Fruit fly (Drosophila melanogaster) whole organism, embryonic: ENCODE results near the gene CG8814.

Experiments
- Awh ChIP-seq: fragments of 200-800 bp; sonication (Bioruptor generic); IDR thresholded peaks from 2 replicates; pipeline ENCODE4, ENCODE4 v1.3.6; 2022; ENCODE audit warnings: missing biosample characterization, missing genetic modification characterization
- Bgb ChIP-seq: fragments of 200-800 bp; sonication (Bioruptor generic); IDR thresholded peaks from 2 replicates; pipeline ENCODE4 v1.3.6; 2022; ENCODE audit warnings: missing biosample characterization, missing genetic modification characterization; ENCODE audit not compliant: partially characterized antibody
- CG10366 ChIP-seq: fragments of 200-800 bp; sonication (Bioruptor generic); IDR thresholded peaks from 2 replicates; pipeline ENCODE4 v1.3.6; 2022; ENCODE audit warnings: missing biosample characterization, missing genetic modification characterization
- CG10565 ChIP-seq: fragments of 200-800 bp; sonication (Bioruptor generic); optimal IDR thresholded peaks from 3 replicates; lab custom pipeline; 2016; ENCODE audit warnings: missing biosample characterization, mild to moderate bottlenecking, missing genetic modification characterization
- CG11085 ChIP-seq: fragments of 200-800 bp; sonication (Bioruptor generic); IDR thresholded peaks from 2 replicates; pipeline ENCODE4 v1.3.6; 2022; ENCODE audit warnings: missing biosample characterization, missing genetic modification characterization
- CG13287 ChIP-seq: fragments of 200-800 bp; sonication (Bioruptor generic); IDR thresholded peaks from 2 replicates; pipeline ENCODE4 v1.3.6; 2022; ENCODE audit warnings: missing biosample characterization, missing genetic modification characterization; ENCODE audit not compliant: partially characterized antibody
- CG14014 ChIP-seq: fragments of 200-800 bp; sonication (Bioruptor generic); IDR thresholded peaks from 2 replicates; pipeline ENCODE4 v1.3.6; 2022; ENCODE audit warnings: missing biosample characterization, missing genetic modification characterization
- CG15696 ChIP-seq: fragments of 200-800 bp; sonication (Bioruptor generic); optimal IDR thresholded peaks from 2 replicates; lab custom pipeline; 2019; ENCODE audit warnings: missing biosample characterization, mild to moderate bottlenecking, missing genetic modification characterization, moderate library complexity
- CG1792 ChIP-seq: fragments of 200-800 bp; sonication (Bioruptor generic); optimal IDR thresholded peaks from 2 replicates; lab custom pipeline; 2016; ENCODE audit warnings: missing biosample characterization, missing genetic modification characterization
- CG18011 ChIP-seq: fragments of 200-800 bp; sonication (Bioruptor generic); optimal IDR thresholded peaks from 2 replicates; lab custom pipeline; 2017; ENCODE audit warnings: missing biosample characterization, missing genetic modification characterization, mild to moderate bottlenecking, moderate library complexity, missing genotype
- CG18599 ChIP-seq: fragments of 200-800 bp; sonication (Bioruptor generic); optimal IDR thresholded peaks from 3 replicates; lab custom pipeline; 2017; ENCODE audit warnings: missing biosample characterization, missing genetic modification characterization, mild to moderate bottlenecking, moderate library complexity, missing genetic modification reagents
- CG2199 ChIP-seq: fragments of 200-800 bp; sonication (Bioruptor generic); IDR thresholded peaks from 3 replicates; pipeline ENCODE4 v1.3.6; 2022; ENCODE audit warnings: missing biosample characterization, missing genetic modification characterization
- CG3281 ChIP-seq: fragments of 200-800 bp; sonication (Bioruptor generic); optimal IDR thresholded peaks from 3 replicates; lab custom pipeline; 2017; ENCODE audit warnings: missing biosample characterization, mild to moderate bottlenecking, missing genetic modification characterization
- CG3847 ChIP-seq: fragments of 200-800 bp; sonication (Bioruptor generic); IDR thresholded peaks from 2 replicates; pipeline ENCODE4 v1.3.6; 2022; ENCODE audit warnings: missing biosample characterization, missing genetic modification characterization
- CG4328 ChIP-seq: fragments of 200-800 bp; sonication (Bioruptor generic); optimal IDR thresholded peaks from 3 replicates; lab custom pipeline; 2017; ENCODE audit warnings: missing biosample characterization, missing genetic modification reagents, missing genetic modification characterization
- CG4360 ChIP-seq: fragments of 200-800 bp; sonication (Bioruptor generic); IDR thresholded peaks from 2 replicates; pipeline ENCODE4 v1.3.6; 2022; ENCODE audit warnings: missing biosample characterization, missing genetic modification characterization
- CG4854 ChIP-seq: fragments of 200-800 bp; sonication (Bioruptor generic); optimal IDR thresholded peaks from 2 replicates; lab custom pipeline; 2016; ENCODE audit warnings: missing biosample characterization, missing genetic modification characterization, inconsistent platforms
- CG7839 ChIP-seq: fragments of 200-800 bp; sonication (Bioruptor generic); optimal IDR thresholded peaks from 3 replicates; lab custom pipeline; 2018; ENCODE audit warnings: missing biosample characterization, mild to moderate bottlenecking, missing genetic modification characterization, moderate library complexity
- CG8388 ChIP-seq: fragments of 200-800 bp; sonication (Bioruptor generic); optimal IDR thresholded peaks from 2 replicates; lab custom pipeline; 2019; ENCODE audit warnings: missing biosample characterization, mild to moderate bottlenecking, missing genetic modification characterization, moderate library complexity
- CG9437 ChIP-seq: fragments of 200-800 bp; sonication (Bioruptor generic); optimal IDR thresholded peaks from 2 replicates; lab custom pipeline; 2018; ENCODE audit warnings: missing biosample characterization, mild to moderate bottlenecking, missing genetic modification characterization
- Doc3 ChIP-seq: fragments of 200-800 bp; sonication (Bioruptor generic); IDR thresholded peaks from 3 replicates; pipeline ENCODE4 v1.3.6; 2022; ENCODE audit warnings: missing biosample characterization, missing genetic modification characterization; ENCODE audit not compliant: partially characterized antibody
- Fer1 ChIP-seq: fragments of 200-800 bp; sonication (Bioruptor generic); optimal IDR thresholded peaks from 2 replicates; lab custom pipeline; 2017; ENCODE audit warnings: missing biosample characterization, mild to moderate bottlenecking, missing genetic modification characterization
- HHEX ChIP-seq: fragments of 200-800 bp; sonication (Bioruptor generic); optimal IDR thresholded peaks from 3 replicates; lab custom pipeline; 2017; ENCODE audit warnings: missing biosample characterization, mild to moderate bottlenecking, missing genetic modification characterization, missing genetic modification reagents
- Rfx ChIP-seq: fragments of 200-800 bp; sonication (Bioruptor generic); IDR thresholded peaks from 2 replicates; pipeline ENCODE4 v1.3.6; 2022; ENCODE audit warnings: missing biosample characterization, missing genetic modification characterization
- Rx ChIP-seq: fragments of 200-800 bp; sonication (Bioruptor generic); IDR thresholded peaks from 2 replicates; pipeline ENCODE4 v1.3.6; 2022; ENCODE audit warnings: missing biosample characterization, missing genetic modification characterization
- ash1 ChIP-seq: fragments of 200-800 bp; sonication (Bioruptor generic); optimal IDR thresholded peaks from 2 replicates; lab custom pipeline; 2018; ENCODE audit warnings: missing biosample characterization, mild to moderate bottlenecking, missing genetic modification characterization
- bab2 ChIP-seq: fragments of 200-800 bp; sonication (Bioruptor generic); optimal IDR thresholded peaks from 2 replicates; lab custom pipeline; 2016; ENCODE audit warnings: missing biosample characterization, missing genetic modification characterization
- bbx ChIP-seq: fragments of 200-800 bp; sonication (Bioruptor generic); IDR thresholded peaks from 2 replicates; pipeline ENCODE4 v1.3.6; 2022; ENCODE audit warnings: missing biosample characterization, missing genetic modification characterization; ENCODE audit not compliant: partially characterized antibody
- cad ChIP-seq: fragments of >200 bp; optimal IDR thresholded peaks from 2 replicates; lab custom pipeline; 2017; ENCODE audit warnings: missing biosample characterization, missing genetic modification characterization
- chm ChIP-seq: fragments of 200-800 bp; sonication (Bioruptor generic); IDR thresholded peaks from 2 replicates; pipeline ENCODE4 v1.3.6; 2022; ENCODE audit warnings: missing biosample characterization, missing genetic modification characterization
- eve ChIP-seq, 2 experiments: fragments of >200 bp; optimal IDR thresholded peaks; 2 replicates each; lab custom pipeline; 2017; ENCODE audit warnings: missing biosample characterization in 2 of 2, missing genetic modification characterization in 2 of 2
- ewg ChIP-seq: fragments of 200-800 bp; sonication (Bioruptor generic); optimal IDR thresholded peaks from 3 replicates; lab custom pipeline; 2017; ENCODE audit warnings: mild to moderate bottlenecking, missing biosample characterization, missing genetic modification reagents, missing genetic modification characterization
- eyg ChIP-seq: fragments of 200-800 bp; sonication (Bioruptor generic); optimal IDR thresholded peaks from 3 replicates; lab custom pipeline; 2016; ENCODE audit warnings: missing biosample characterization, missing genetic modification characterization
- fru ChIP-seq: fragments of >200 bp; optimal IDR thresholded peaks from 2 replicates; lab custom pipeline; 2017
- ftz-f1 ChIP-seq: fragments of 200-800 bp; sonication (Bioruptor generic); optimal IDR thresholded peaks from 2 replicates; lab custom pipeline; 2016; ENCODE audit warnings: missing biosample characterization, missing genetic modification characterization
- gcm ChIP-seq: fragments of 200-800 bp; sonication (Bioruptor generic); optimal IDR thresholded peaks from 2 replicates; lab custom pipeline; 2019; ENCODE audit warnings: missing biosample characterization, mild to moderate bottlenecking, missing genetic modification characterization, moderate library complexity
- gfzf ChIP-seq: fragments of 200-800 bp; sonication (Bioruptor generic); optimal IDR thresholded peaks from 2 replicates; lab custom pipeline; 2016; ENCODE audit warnings: missing biosample characterization, mild to moderate bottlenecking, missing genetic modification characterization, moderate library complexity
- hbn ChIP-seq: fragments of 200-800 bp; sonication (Bioruptor generic); IDR thresholded peaks from 2 replicates; pipeline ENCODE4 v1.3.6; 2022; ENCODE audit warnings: missing biosample characterization, missing genetic modification characterization; ENCODE audit not compliant: partially characterized antibody
- lilli ChIP-seq: fragments of 200-800 bp; sonication (Bioruptor generic); optimal IDR thresholded peaks from 3 replicates; lab custom pipeline; 2016; ENCODE audit warnings: missing biosample characterization, missing genetic modification characterization
- luna ChIP-seq: fragments of 200-800 bp; sonication (Bioruptor generic); optimal IDR thresholded peaks from 2 replicates; lab custom pipeline; 2016; ENCODE audit warnings: missing biosample characterization, missing genetic modification characterization
- mam ChIP-seq: fragments of 200-800 bp; sonication (Bioruptor generic); optimal IDR thresholded peaks from 3 replicates; lab custom pipeline; 2016; ENCODE audit warnings: missing biosample characterization, missing genetic modification characterization
- nom ChIP-seq: fragments of 200-800 bp; sonication (Bioruptor generic); optimal IDR thresholded peaks from 2 replicates; lab custom pipeline; 2017; ENCODE audit warnings: missing biosample characterization, missing genetic modification characterization, mild to moderate bottlenecking, moderate library complexity, missing genetic modification reagents
- otp ChIP-seq: fragments of 200-800 bp; sonication (Bioruptor generic); IDR thresholded peaks from 3 replicates; pipeline ENCODE4, ENCODE4 v1.3.6; 2022; ENCODE audit warnings: missing biosample characterization, missing genetic modification characterization
- peb ChIP-seq: fragments of 200-800 bp; sonication (Bioruptor generic); IDR thresholded peaks from 2 replicates; pipeline ENCODE4 v1.3.6; 2022; ENCODE audit warnings: missing biosample characterization, missing genetic modification characterization
- tio ChIP-seq: fragments of 200-800 bp; sonication (Bioruptor generic); optimal IDR thresholded peaks from 2 replicates; lab custom pipeline; 2017; ENCODE audit warnings: missing biosample characterization, missing genetic modification characterization, inconsistent platforms
- unpg ChIP-seq: fragments of 200-800 bp; sonication (Bioruptor generic); optimal IDR thresholded peaks from 3 replicates; lab custom pipeline; 2018; ENCODE audit warnings: missing biosample characterization, mild to moderate bottlenecking, missing genetic modification characterization, moderate library complexity
- zen ChIP-seq: fragments of 200-800 bp; sonication (Bioruptor generic); optimal IDR thresholded peaks from 3 replicates; lab custom pipeline; 2018; ENCODE audit warnings: missing biosample characterization, mild to moderate bottlenecking, missing genetic modification characterization, moderate library complexity
- zf30C ChIP-seq: fragments of 200-800 bp; sonication (Bioruptor generic); optimal IDR thresholded peaks from 3 replicates; lab custom pipeline; 2018; ENCODE audit warnings: missing biosample characterization, mild to moderate bottlenecking, missing genetic modification characterization
- zfh2 ChIP-seq: fragments of 200-800 bp; sonication (Bioruptor generic); optimal IDR thresholded peaks from 2 replicates; lab custom pipeline; 2016; ENCODE audit warnings: missing biosample characterization, missing genetic modification characterization

Gene CG8814

DNA sequence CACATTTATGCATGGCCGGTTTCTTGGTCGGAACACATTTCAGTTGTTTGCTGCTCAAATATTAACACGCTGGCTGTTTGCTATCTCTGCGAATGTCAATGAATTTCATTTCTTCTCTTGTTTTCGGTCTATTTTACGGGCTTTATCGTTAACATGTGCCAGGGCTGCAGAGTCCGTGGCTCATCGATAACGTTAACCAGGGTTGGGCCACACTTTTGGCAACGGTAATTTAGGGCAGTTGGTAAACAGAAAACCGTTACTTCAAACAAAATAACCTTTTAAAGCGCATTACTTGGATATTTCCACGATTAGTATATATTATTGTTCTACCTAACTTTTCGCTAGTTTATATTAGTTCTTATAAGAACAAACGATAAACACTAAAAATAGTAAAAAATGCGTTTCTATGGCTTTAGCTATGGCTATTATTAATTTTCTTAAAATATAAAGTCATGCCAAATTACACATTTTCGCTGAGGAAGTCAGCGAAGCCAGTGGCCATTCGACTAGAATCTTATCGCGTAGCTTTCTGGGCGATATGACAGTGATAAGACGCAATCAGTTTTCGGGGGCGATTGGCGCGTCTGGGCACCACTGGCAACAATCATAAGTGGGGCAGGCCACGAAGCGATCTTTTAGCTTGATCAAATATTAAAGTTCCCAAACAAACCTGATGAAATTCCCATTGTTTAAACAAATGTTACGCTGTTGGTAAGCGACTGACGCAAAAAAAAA lies 8.4 kb downstream of the CG8814 start (continued):
- TF ChIP-seq CG13287 (GFP tag; lab: Robert Waterston, UW) (peak; percentile 38; the same call in 1 of the 2 replicates), CG2199 (0 out of 3 replicates have a peak, but pooled peaks have one; percentile 69), Fer1 (GFP tag; lab: Kevin White, UChicago) (peak; percentile 76), gfzf (GFP tag; lab: Kevin White, UChicago) (peak; percentile 25), chm (GFP tag; lab: Robert Waterston, UW) (no peak; the same call in 1 of the 2 replicates), mam (GFP tag; lab: Kevin White, UChicago) (peak; percentile 33), Doc3 (GFP tag; lab: Robert Waterston, UW) (no peak), CG18599 (GFP tag; lab: Kevin White, UChicago) (peak; percentile 57), CG14014 (peak; percentile 67), ewg (GFP tag; lab: Kevin White, UChicago) (no peak), hbn (no peak), eyg (no peak), CG3847 (GFP tag; lab: Robert Waterston, UW) (peak; percentile 50), ash1 (GFP tag; lab: Kevin White, UChicago) (no peak), luna (GFP tag; lab: Kevin White, UChicago) (no peak), tio (no peak), CG7839 (tag; lab: Kevin White, UChicago) (peak; percentile 51), ftz-f1 (GFP tag; lab: Kevin White, UChicago) (no peak), eve (GFP tag; optimal IDR thresholded peaks at IDR 0.05; lab: Kevin White, UChicago) (no peak), Rx (GFP tag; lab: Robert Waterston, UW) (no peak), CG8388 (peak; percentile 9), zfh2 (GFP tag; lab: Kevin White, UChicago) (peak; percentile 62), CG4854 (GFP tag; lab: Kevin White, UChicago) (peak; percentile 29), CG11085 (GFP tag; lab: Robert Waterston, UW) (no peak), CG10366 (GFP tag; lab: Robert Waterston, UW) (peak; percentile 35; the same call in 1 of the 2 replicates), CG4328 (GFP tag; lab: Kevin White, UChicago) (no peak), nom (no peak), HHEX (GFP tag; lab: Kevin White, UChicago) (peak; percentile 50), Awh (GFP tag; lab: Robert Waterston, UW) (peak; percentile 76), bbx (GFP tag; lab: Robert Waterston, UW) (peak; percentile 35; the same call in 1 of the 2 replicates), CG1792 (peak; percentile 6), CG18011 (GFP tag; lab: Kevin White, UChicago) (no peak), Bgb (GFP tag; lab: Robert Waterston, UW) (peak; percentile 46; the same call in 1 of the 2 replicates), unpg (GFP tag; lab: Kevin White, UChicago) (peak; percentile 45), fru (no peak), CG10565 (GFP tag; lab: Kevin White, UChicago) (no peak), CG9437 (GFP tag; lab: Kevin White, UChicago) (peak; percentile 99), CG4360 (no peak), CG15696 (no peak), Rfx (peak; percentile 67), bab2 (GFP tag; lab: Kevin White, UChicago) (peak; percentile 35), CG3281 (GFP tag; lab: Kevin White, UChicago) (peak; percentile 86), gcm (GFP tag; lab: Kevin White, UChicago) (peak; percentile 51), zen (tag; lab: Kevin White, UChicago) (peak; percentile 48), zf30C (no peak), otp (GFP tag; lab: Robert Waterston, UW) (peak; percentile 60; the same call in 1 of the 3 replicates), cad (GFP tag; lab: Kevin White, UChicago) (no peak), peb (GFP tag; lab: Robert Waterston, UW) (no peak), lilli (GFP tag; lab: Kevin White, UChicago) (peak; percentile 92)
